Fruit fly (Drosophila melanogaster) whole organism, embryonic: ENCODE measurements around the gene CG5793.

Source experiments
- Bgb ChIP-seq: fragments of 200-800 bp; sonication (Bioruptor generic); IDR thresholded peaks from 2 replicates; pipeline ENCODE4 v1.3.6; 2022; ENCODE audit warnings: missing biosample characterization, missing genetic modification characterization; ENCODE audit not compliant: partially characterized antibody
- CG11398 ChIP-seq: fragments of 200-800 bp; sonication (Bioruptor generic); optimal IDR thresholded peaks from 2 replicates; lab custom pipeline; 2016; ENCODE audit warnings: missing biosample characterization, missing genetic modification characterization
- CG11560 ChIP-seq: fragments of 200-800 bp; sonication (Bioruptor generic); IDR thresholded peaks from 3 replicates; pipeline ENCODE4 v1.3.6; 2022; ENCODE audit warnings: missing biosample characterization, missing genetic modification characterization
- CG11723 ChIP-seq: fragments of 200-800 bp; sonication (Bioruptor generic); optimal IDR thresholded peaks from 2 replicates; lab custom pipeline; 2017; ENCODE audit warnings: missing biosample characterization, mild to moderate bottlenecking, missing genetic modification characterization
- CG12744 ChIP-seq: fragments of 200-800 bp; sonication (Bioruptor generic); optimal IDR thresholded peaks from 2 replicates; lab custom pipeline; 2016; ENCODE audit warnings: missing biosample characterization, missing genetic modification characterization
- CG12769 ChIP-seq: fragments of 200-800 bp; sonication (Bioruptor generic); optimal IDR thresholded peaks from 2 replicates; lab custom pipeline; 2019; ENCODE audit warnings: missing biosample characterization, mild to moderate bottlenecking, missing genetic modification characterization, moderate library complexity
- CG13287 ChIP-seq: fragments of 200-800 bp; sonication (Bioruptor generic); IDR thresholded peaks from 2 replicates; pipeline ENCODE4 v1.3.6; 2022; ENCODE audit warnings: missing biosample characterization, missing genetic modification characterization; ENCODE audit not compliant: partially characterized antibody
- CG13894 ChIP-seq: fragments of 200-800 bp; sonication (Bioruptor generic); optimal IDR thresholded peaks from 3 replicates; lab custom pipeline; 2018; ENCODE audit warnings: missing biosample characterization, mild to moderate bottlenecking, missing genetic modification characterization, moderate library complexity
- CG14965 ChIP-seq: fragments of 200-800 bp; sonication (Bioruptor generic); optimal IDR thresholded peaks from 2 replicates; lab custom pipeline; 2016; ENCODE audit warnings: missing biosample characterization, missing genetic modification characterization, borderline replicate concordance
- CG1602 ChIP-seq: fragments of 200-800 bp; sonication (Bioruptor generic); optimal IDR thresholded peaks from 3 replicates; lab custom pipeline; 2016; ENCODE audit warnings: missing biosample characterization, missing genetic modification characterization
- CG17359 ChIP-seq: fragments of 200-800 bp; sonication (Bioruptor generic); optimal IDR thresholded peaks from 3 replicates; lab custom pipeline; 2018; ENCODE audit warnings: missing biosample characterization, mild to moderate bottlenecking, missing genetic modification characterization, moderate library complexity
- CG18619 ChIP-seq: fragments of 200-800 bp; sonication (Bioruptor generic); optimal IDR thresholded peaks from 3 replicates; lab custom pipeline; 2017; ENCODE audit warnings: missing biosample characterization, mild to moderate bottlenecking, missing genetic modification characterization
- CG2712 ChIP-seq: fragments of 200-800 bp; optimal IDR thresholded peaks from 3 replicates; lab custom pipeline; 2019; ENCODE audit warnings: missing biosample characterization, mild to moderate bottlenecking, missing genetic modification characterization, moderate library complexity
- CG31365 ChIP-seq: fragments of 200-800 bp; sonication (Bioruptor generic); optimal IDR thresholded peaks from 2 replicates; lab custom pipeline; 2018; ENCODE audit warnings: missing biosample characterization, mild to moderate bottlenecking, missing genetic modification characterization
- CG3838 ChIP-seq: fragments of 200-800 bp; sonication (Bioruptor generic); optimal IDR thresholded peaks from 3 replicates; lab custom pipeline; 2016; ENCODE audit warnings: missing biosample characterization, missing genetic modification characterization
- CG6175 ChIP-seq: fragments of 200-800 bp; sonication (Bioruptor generic); IDR thresholded peaks from 3 replicates; pipeline ENCODE4 v1.3.6; 2022; ENCODE audit warnings: missing biosample characterization, missing genetic modification characterization
- CG6654 ChIP-seq: fragments of 200-800 bp; sonication (Bioruptor generic); optimal IDR thresholded peaks from 2 replicates; lab custom pipeline; 2017; ENCODE audit warnings: missing biosample characterization, mild to moderate bottlenecking, missing genetic modification characterization
- CG7839 ChIP-seq: fragments of 200-800 bp; sonication (Bioruptor generic); optimal IDR thresholded peaks from 3 replicates; lab custom pipeline; 2018; ENCODE audit warnings: missing biosample characterization, mild to moderate bottlenecking, missing genetic modification characterization, moderate library complexity
- CG8290 ChIP-seq, 3 experiments: fragments of 200-800 bp; sonication (Bioruptor generic); optimal IDR thresholded peaks; 2 replicates each; lab custom pipeline; 2016 to 2019; ENCODE audit warnings: missing biosample characterization in 3 of 3, missing genetic modification characterization in 3 of 3, mild to moderate bottlenecking in 2 of 3, moderate library complexity in 1 of 3
- CG9797 ChIP-seq: fragments of 200-800 bp; sonication (Bioruptor generic); optimal IDR thresholded peaks from 3 replicates; lab custom pipeline; 2018; ENCODE audit warnings: missing biosample characterization, mild to moderate bottlenecking, missing genetic modification characterization
- Dip2 ChIP-seq: fragments of 200-800 bp; sonication (Bioruptor generic); IDR thresholded peaks from 2 replicates; pipeline ENCODE4 v1.3.6; 2022; ENCODE audit warnings: missing biosample characterization, missing genetic modification characterization
- Doc2 ChIP-seq: fragments of 200-800 bp; sonication (Bioruptor generic); IDR thresholded peaks from 2 replicates; pipeline ENCODE4 v1.3.6; 2022; ENCODE audit warnings: missing biosample characterization, missing genetic modification characterization
- HmgZ ChIP-seq: fragments of 200-800 bp; sonication (Bioruptor generic); optimal IDR thresholded peaks from 2 replicates; lab custom pipeline; 2018; ENCODE audit warnings: missing biosample characterization, mild to moderate bottlenecking, missing genetic modification characterization
- Hr3 ChIP-seq: fragments of 200-800 bp; sonication (Bioruptor generic); optimal IDR thresholded peaks from 3 replicates; lab custom pipeline; 2016; ENCODE audit warnings: missing biosample characterization, missing genetic modification characterization
- Hr78 ChIP-seq, 2 experiments: fragments of 200-800 bp in 1 of 2; fragments of >200 bp in 1 of 2; sonication (Bioruptor generic) in 1 of 2; optimal IDR thresholded peaks; 2 replicates each; lab custom pipeline; 2017 to 2019; ENCODE audit warnings: missing biosample characterization in 2 of 2, missing genetic modification characterization in 2 of 2, mild to moderate bottlenecking in 1 of 2, moderate library complexity in 1 of 2
- Lim3 ChIP-seq: fragments of 200-800 bp; sonication (Bioruptor generic); IDR thresholded peaks from 2 replicates; pipeline ENCODE4 v1.3.6; 2022; ENCODE audit warnings: missing biosample characterization, missing genetic modification characterization
- Oaz ChIP-seq: fragments of 200-800 bp; sonication (Bioruptor generic); IDR thresholded peaks from 2 replicates; pipeline ENCODE4 v1.3.6; 2022; ENCODE audit warnings: missing biosample characterization, missing genetic modification characterization
- Sin3A ChIP-seq: fragments of >200 bp; optimal IDR thresholded peaks from 2 replicates; lab custom pipeline; 2018
- Xbp1 ChIP-seq: fragments of 200-800 bp; sonication (Bioruptor generic); optimal IDR thresholded peaks from 3 replicates; lab custom pipeline; 2016; ENCODE audit warnings: missing biosample characterization, mild to moderate bottlenecking, missing genetic modification characterization
- ap ChIP-seq: fragments of 200-800 bp; sonication (Bioruptor generic); IDR thresholded peaks from 2 replicates; pipeline ENCODE4 v1.3.6; 2022; ENCODE audit warnings: missing biosample characterization, missing genetic modification characterization
- ase ChIP-seq: fragments of 200-800 bp; sonication (Bioruptor generic); IDR thresholded peaks from 3 replicates; pipeline ENCODE4 v1.3.6; 2022; ENCODE audit warnings: missing biosample characterization, missing genetic modification characterization
- az2 ChIP-seq: fragments of 200-800 bp; sonication (Bioruptor generic); optimal IDR thresholded peaks from 3 replicates; lab custom pipeline; 2016; ENCODE audit warnings: missing biosample characterization, missing genetic modification characterization
- br ChIP-seq: fragments of >200 bp; optimal IDR thresholded peaks from 2 replicates; lab custom pipeline; 2017
- cad ChIP-seq: fragments of >200 bp; optimal IDR thresholded peaks from 2 replicates; lab custom pipeline; 2017; ENCODE audit warnings: missing biosample characterization, missing genetic modification characterization
- chinmo ChIP-seq: fragments of 200-800 bp; sonication (Bioruptor generic); IDR thresholded peaks from 4 replicates; pipeline ENCODE4 v1.3.6; 2022; ENCODE audit warnings: missing biosample characterization, missing genetic modification characterization; ENCODE audit not compliant: partially characterized antibody
- esg ChIP-seq: fragments of 200-800 bp; sonication (Bioruptor generic); conservative IDR thresholded peaks from 2 replicates; pipeline ENCODE4 v1.3.6; 2022; ENCODE audit warnings: missing biosample characterization, missing genetic modification characterization
- gcm ChIP-seq: fragments of 200-800 bp; sonication (Bioruptor generic); optimal IDR thresholded peaks from 2 replicates; lab custom pipeline; 2019; ENCODE audit warnings: missing biosample characterization, mild to moderate bottlenecking, missing genetic modification characterization, moderate library complexity
- kah ChIP-seq: fragments of 200-800 bp; sonication (Bioruptor generic); optimal IDR thresholded peaks from 2 replicates; lab custom pipeline; 2018; ENCODE audit warnings: missing biosample characterization, mild to moderate bottlenecking, missing genetic modification characterization
- lbe ChIP-seq: fragments of 200-800 bp; sonication (Bioruptor generic); optimal IDR thresholded peaks from 2 replicates; lab custom pipeline; 2016; ENCODE audit warnings: missing biosample characterization, mild to moderate bottlenecking, missing genetic modification characterization
- nau ChIP-seq: fragments of 200-800 bp; sonication (Bioruptor generic); optimal IDR thresholded peaks from 3 replicates; lab custom pipeline; 2017; ENCODE audit warnings: missing biosample characterization, mild to moderate bottlenecking, missing genetic modification characterization, missing genetic modification reagents
- org-1 ChIP-seq: fragments of 200-800 bp; sonication (Bioruptor generic); optimal IDR thresholded peaks from 2 replicates; lab custom pipeline; 2017; ENCODE audit warnings: missing biosample characterization, missing genetic modification characterization
- p53 ChIP-seq: fragments of 200-800 bp; sonication (Bioruptor generic); optimal IDR thresholded peaks from 2 replicates; lab custom pipeline; 2016; ENCODE audit warnings: missing biosample characterization, missing genetic modification characterization
- pan ChIP-seq, 4 experiments: fragments of >200 bp in 3 of 4; fragments of 200-800 bp in 1 of 4; sonication (Bioruptor generic) in 1 of 4; optimal IDR thresholded peaks in 3 of 4; IDR thresholded peaks in 1 of 4; 2 replicates each; pipeline versions ENCODE4 v1.3.6 to Lab custom; 2017 to 2022; ENCODE audit warnings: missing biosample characterization in 2 of 4, missing genetic modification characterization in 2 of 4, mixed read lengths in 1 of 4
- peb ChIP-seq: fragments of 200-800 bp; sonication (Bioruptor generic); IDR thresholded peaks from 2 replicates; pipeline ENCODE4 v1.3.6; 2022; ENCODE audit warnings: missing biosample characterization, missing genetic modification characterization
- slou ChIP-seq: fragments of 200-800 bp; sonication (Bioruptor generic); optimal IDR thresholded peaks from 3 replicates; lab custom pipeline; 2016; ENCODE audit warnings: missing biosample characterization, missing genetic modification characterization
- tin ChIP-seq: fragments of 200-800 bp; sonication (Bioruptor generic); optimal IDR thresholded peaks from 3 replicates; lab custom pipeline; 2016; ENCODE audit warnings: missing biosample characterization, missing genetic modification characterization
- toy ChIP-seq: fragments of 200-800 bp; sonication (Bioruptor generic); IDR thresholded peaks from 2 replicates; pipeline ENCODE4 v1.3.6; 2022; ENCODE audit warnings: missing biosample characterization, missing genetic modification characterization
- usp ChIP-seq: fragments of >200 bp; optimal IDR thresholded peaks from 2 replicates; lab custom pipeline; 2017; ENCODE audit warnings: missing biosample characterization, missing genetic modification characterization
- wdn ChIP-seq: fragments of 200-800 bp; sonication (Bioruptor generic); IDR thresholded peaks from 2 replicates; pipeline ENCODE4 v1.3.6; 2022; ENCODE audit warnings: missing biosample characterization, missing genetic modification characterization

CG5793 gene

DNA sequence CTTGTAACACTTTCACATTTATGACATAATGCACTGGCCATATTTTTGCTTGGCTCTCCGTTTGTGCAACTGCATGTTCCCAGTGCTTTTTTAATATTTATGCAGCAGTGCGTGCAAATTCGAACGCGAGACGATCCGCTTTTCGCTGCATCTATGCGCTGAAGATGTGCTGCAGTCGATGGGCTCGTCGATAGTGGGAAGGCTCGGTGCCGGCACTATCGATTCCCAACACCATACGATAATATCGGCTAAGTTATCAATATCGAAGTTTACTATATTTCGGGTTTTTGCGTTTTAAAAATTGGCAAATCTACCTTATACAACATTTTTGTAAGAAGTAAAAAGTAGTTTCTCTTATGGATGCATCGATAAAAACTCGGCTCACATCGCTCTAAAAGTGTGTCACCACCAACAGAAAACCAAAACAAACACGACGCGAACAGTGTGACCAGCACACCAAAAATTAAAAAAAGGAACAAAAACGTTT, 29.7 kb upstream of the CG5793 start, which contains the start of gene RhoGAP93B (continued):
- TF ChIP-seq tin (GFP tag; lab: Kevin White, UChicago) (peak; percentile 78), lbe (GFP tag; lab: Kevin White, UChicago) (peak; percentile 74), CG13894 (tag; lab: Kevin White, UChicago) (no peak), nau (GFP tag; lab: Kevin White, UChicago) (no peak), CG14965 (GFP tag; lab: Kevin White, UChicago) (peak; percentile 7), Sin3A (lab: Kevin White, UChicago) (peak; percentile 99), Oaz (GFP tag; lab: Robert Waterston, UW) (peak; percentile 87), pan (optimal IDR thresholded peaks at IDR 0.05; lab: Kevin White, UChicago) (no peak), pan (GFP tag; optimal IDR thresholded peaks at IDR 0.05 in 1 of 2, IDR thresholded peaks at IDR 0.05 in 1 of 2) (peak in 1 of 2 experiments; percentile 82), esg (GFP tag; lab: Robert Waterston, UW) (peak; percentile 90), CG12769 (tag; lab: Kevin White, UChicago) (no peak), toy (GFP tag; lab: Robert Waterston, UW) (peak; percentile 68; the same call in 1 of the 2 replicates), CG11560 (tag; lab: Robert Waterston, UW) (peak; percentile 81; the same call in 2 of the 3 replicates), CG9797 (peak; percentile 90), ap (GFP tag; lab: Robert Waterston, UW) (peak; percentile 76), ase (peak; percentile 90), CG6175 (peak; percentile 85), CG12744 (GFP tag; lab: Kevin White, UChicago) (peak; percentile 74), Lim3 (peak; percentile 79), Hr3 (peak; percentile 89), CG31365 (tag; lab: Kevin White, UChicago) (peak; percentile 47), Xbp1 (GFP tag; lab: Kevin White, UChicago) (peak; percentile 84), CG1602 (GFP tag; lab: Kevin White, UChicago) (peak; percentile 74), wdn (GFP tag; lab: Robert Waterston, UW) (peak; percentile 61), az2 (peak; percentile 50), HmgZ (peak; percentile 92), Bgb (GFP tag; lab: Robert Waterston, UW) (peak; percentile 100), Dip2 (GFP tag; lab: Robert Waterston, UW) (peak; percentile 15; the same call in 1 of the 2 replicates), peb (peak; percentile 80), CG13287 (GFP tag; lab: Robert Waterston, UW) (peak; percentile 100), p53 (peak; percentile 56), CG6654 (GFP tag; lab: Kevin White, UChicago) (peak; percentile 32), CG8290 (GFP tag; optimal IDR thresholded peaks at IDR 0.05; lab: Kevin White, UChicago) (peak; percentile 76), CG8290 (tag; optimal IDR thresholded peaks at IDR 0.05; lab: Kevin White, UChicago) (peak in 1 of 2 experiments; percentile 13), Doc2 (GFP tag; lab: Robert Waterston, UW) (no peak), CG18619 (GFP tag; lab: Kevin White, UChicago) (peak; percentile 58), br (lab: Kevin White, UChicago) (no peak), CG17359 (peak; percentile 86), slou (GFP tag; lab: Kevin White, UChicago) (no peak), CG11398 (GFP tag; lab: Kevin White, UChicago) (peak; percentile 83), org-1 (GFP tag; lab: Kevin White, UChicago) (no peak), CG3838 (GFP tag; lab: Kevin White, UChicago) (peak; percentile 79), CG7839 (tag; lab: Kevin White, UChicago) (peak; percentile 76), chinmo (GFP tag; lab: Robert Waterston, UW) (peak; percentile 100), usp (no peak), CG2712 (tag; lab: Kevin White, UChicago) (peak; percentile 87), CG11723 (GFP tag; lab: Kevin White, UChicago) (peak; percentile 49), cad (no peak), gcm (GFP tag; lab: Kevin White, UChicago) (peak; percentile 60), Hr78 (GFP tag; optimal IDR thresholded peaks at IDR 0.05; lab: Kevin White, UChicago) (no peak), kah (GFP tag; lab: Kevin White, UChicago) (peak; percentile 12)
